Fruit fly (Drosophila melanogaster) whole organism, embryonic: ENCODE results near the gene CG12112.

Source experiments
- Abd-B ChIP-seq: fragments of 200-800 bp; sonication (Bioruptor generic); optimal IDR thresholded peaks from 2 replicates; lab custom pipeline; 2018; ENCODE audit warnings: missing biosample characterization, mild to moderate bottlenecking, missing genetic modification characterization, moderate library complexity
- Adf1 ChIP-seq: fragments of 200-800 bp; sonication (Bioruptor generic); IDR thresholded peaks from 2 replicates; pipeline ENCODE4 v1.3.6; 2022; ENCODE audit warnings: missing biosample characterization, missing genetic modification characterization
- Asciz ChIP-seq: fragments of 200-800 bp; sonication (Bioruptor generic); optimal IDR thresholded peaks from 2 replicates; lab custom pipeline; 2017; ENCODE audit warnings: missing biosample characterization, mild to moderate bottlenecking, missing genetic modification characterization, missing genetic modification reagents
- Bteb2 ChIP-seq: fragments of 200-800 bp; sonication (Bioruptor generic); optimal IDR thresholded peaks from 2 replicates; lab custom pipeline; 2016; ENCODE audit warnings: missing biosample characterization, missing genetic modification characterization
- CG10959 ChIP-seq: fragments of 200-800 bp; sonication (Bioruptor generic); IDR thresholded peaks from 2 replicates; pipeline ENCODE4 v1.3.6; 2022; ENCODE audit warnings: missing biosample characterization, missing genetic modification characterization
- CG11456 ChIP-seq: fragments of 200-800 bp; sonication (Bioruptor generic); IDR thresholded peaks from 3 replicates; pipeline ENCODE4 v1.3.6; 2022; ENCODE audit warnings: missing biosample characterization, missing genetic modification characterization
- CG12104 ChIP-seq: fragments of 200-800 bp; sonication (Bioruptor generic); optimal IDR thresholded peaks from 3 replicates; lab custom pipeline; 2016; ENCODE audit warnings: missing biosample characterization, missing genetic modification characterization
- CG12219 ChIP-seq: fragments of 200-800 bp; sonication (Bioruptor generic); optimal IDR thresholded peaks from 3 replicates; lab custom pipeline; 2018; ENCODE audit warnings: missing biosample characterization, mild to moderate bottlenecking, missing genetic modification characterization
- CG12299 ChIP-seq: fragments of 200-800 bp; sonication (Bioruptor generic); optimal IDR thresholded peaks from 2 replicates; lab custom pipeline; 2018; ENCODE audit warnings: missing biosample characterization, mild to moderate bottlenecking, missing genetic modification characterization
- CG1647 ChIP-seq: fragments of 200-800 bp; sonication (Bioruptor generic); optimal IDR thresholded peaks from 3 replicates; lab custom pipeline; 2016; ENCODE audit warnings: missing biosample characterization, missing genetic modification characterization
- CG31365 ChIP-seq: fragments of 200-800 bp; sonication (Bioruptor generic); optimal IDR thresholded peaks from 2 replicates; lab custom pipeline; 2018; ENCODE audit warnings: missing biosample characterization, mild to moderate bottlenecking, missing genetic modification characterization
- CG34376 ChIP-seq: fragments of 200-800 bp; sonication (Bioruptor generic); optimal IDR thresholded peaks from 2 replicates; lab custom pipeline; 2018; ENCODE audit warnings: missing biosample characterization, mild to moderate bottlenecking, missing genetic modification characterization
- CG4854 ChIP-seq: fragments of 200-800 bp; sonication (Bioruptor generic); optimal IDR thresholded peaks from 2 replicates; lab custom pipeline; 2016; ENCODE audit warnings: missing biosample characterization, missing genetic modification characterization, inconsistent platforms
- CG6654 ChIP-seq: fragments of 200-800 bp; sonication (Bioruptor generic); optimal IDR thresholded peaks from 2 replicates; lab custom pipeline; 2017; ENCODE audit warnings: missing biosample characterization, mild to moderate bottlenecking, missing genetic modification characterization
- Camta ChIP-seq: fragments of 200-800 bp; sonication (Bioruptor generic); optimal IDR thresholded peaks from 2 replicates; lab custom pipeline; 2016; ENCODE audit warnings: missing biosample characterization, missing genetic modification characterization
- Dll ChIP-seq: fragments of 200-800 bp; sonication (Bioruptor generic); IDR thresholded peaks from 4 replicates; pipeline ENCODE4 v1.3.6; 2022; ENCODE audit warnings: missing biosample characterization, missing genetic modification characterization; ENCODE audit not compliant: partially characterized antibody
- Drgx ChIP-seq: fragments of 200-800 bp; sonication (Bioruptor generic); IDR thresholded peaks from 2 replicates; pipeline ENCODE4 v1.3.6; 2022; ENCODE audit warnings: missing biosample characterization, missing genetic modification characterization
- Fer1 ChIP-seq: fragments of 200-800 bp; sonication (Bioruptor generic); optimal IDR thresholded peaks from 2 replicates; lab custom pipeline; 2017; ENCODE audit warnings: missing biosample characterization, mild to moderate bottlenecking, missing genetic modification characterization
- H15 ChIP-seq: fragments of 200-800 bp; sonication (Bioruptor generic); IDR thresholded peaks from 3 replicates; pipeline ENCODE4 v1.3.6; 2022; ENCODE audit warnings: missing biosample characterization, missing genetic modification characterization
- Hr3 ChIP-seq: fragments of 200-800 bp; sonication (Bioruptor generic); optimal IDR thresholded peaks from 3 replicates; lab custom pipeline; 2016; ENCODE audit warnings: missing biosample characterization, missing genetic modification characterization
- Hr39 ChIP-seq: fragments of >200 bp; optimal IDR thresholded peaks from 2 replicates; lab custom pipeline; 2017
- Kr ChIP-seq: fragments of 200-800 bp; sonication (Bioruptor generic); optimal IDR thresholded peaks from 2 replicates; lab custom pipeline; 2017; ENCODE audit warnings: missing biosample characterization, mild to moderate bottlenecking, missing genetic modification characterization
- NFAT ChIP-seq: fragments of 200-800 bp; sonication (Bioruptor generic); IDR thresholded peaks from 2 replicates; pipeline ENCODE4 v1.3.6; 2022; ENCODE audit warnings: missing biosample characterization, missing genetic modification characterization
- Nf-YB ChIP-seq: fragments of 200-800 bp; sonication (Bioruptor generic); optimal IDR thresholded peaks from 3 replicates; lab custom pipeline; 2019; ENCODE audit warnings: missing biosample characterization, mild to moderate bottlenecking, missing genetic modification characterization, moderate library complexity
- Ssrp ChIP-seq: fragments of 200-800 bp; sonication (Bioruptor generic); optimal IDR thresholded peaks from 2 replicates; lab custom pipeline; 2018; ENCODE audit warnings: missing biosample characterization, mild to moderate bottlenecking, missing genetic modification characterization, moderate library complexity
- TFAM ChIP-seq: fragments of 200-800 bp; sonication (Bioruptor generic); optimal IDR thresholded peaks from 2 replicates; lab custom pipeline; 2017; ENCODE audit warnings: missing biosample characterization, missing genetic modification characterization, inconsistent platforms
- YL-1 ChIP-seq: fragments of 200-800 bp; sonication (Bioruptor generic); optimal IDR thresholded peaks from 3 replicates; lab custom pipeline; 2017; ENCODE audit warnings: missing biosample characterization, mild to moderate bottlenecking, missing genetic modification characterization
- ab ChIP-seq: fragments of 200-800 bp; sonication (Bioruptor generic); optimal IDR thresholded peaks from 2 replicates; lab custom pipeline; 2016; ENCODE audit warnings: missing biosample characterization, missing genetic modification characterization
- bab2 ChIP-seq: fragments of 200-800 bp; sonication (Bioruptor generic); optimal IDR thresholded peaks from 2 replicates; lab custom pipeline; 2016; ENCODE audit warnings: missing biosample characterization, missing genetic modification characterization
- bcd ChIP-seq: fragments of 200-800 bp; sonication (Bioruptor generic); optimal IDR thresholded peaks from 2 replicates; lab custom pipeline; 2017; ENCODE audit warnings: missing biosample characterization, mild to moderate bottlenecking, missing genetic modification characterization
- bowl ChIP-seq: fragments of 200-800 bp; sonication (Bioruptor generic); IDR thresholded peaks from 2 replicates; pipeline ENCODE4 v1.3.6; 2022; ENCODE audit warnings: missing biosample characterization, missing genetic modification characterization
- ci ChIP-seq: fragments of 200-800 bp; sonication (Bioruptor generic); IDR thresholded peaks from 3 replicates; pipeline ENCODE4 v1.3.6; 2022; ENCODE audit warnings: missing biosample characterization, missing genetic modification characterization
- crp ChIP-seq, 2 experiments: fragments of 200-800 bp; sonication (Bioruptor generic); optimal IDR thresholded peaks; 2 replicates in 1 of 2; 3 replicates in 1 of 2; lab custom pipeline; 2017; ENCODE audit warnings: missing biosample characterization in 2 of 2, missing genetic modification characterization in 2 of 2, mild to moderate bottlenecking in 1 of 2, moderate library complexity in 1 of 2
- ems ChIP-seq: fragments of 200-800 bp; sonication (Bioruptor generic); optimal IDR thresholded peaks from 3 replicates; lab custom pipeline; 2016; ENCODE audit warnings: missing biosample characterization, missing genetic modification characterization
- fd102C ChIP-seq: fragments of 200-800 bp; sonication (Bioruptor generic); optimal IDR thresholded peaks from 2 replicates; lab custom pipeline; 2018; ENCODE audit warnings: missing biosample characterization, mild to moderate bottlenecking, missing genetic modification characterization, moderate library complexity
- her ChIP-seq: fragments of 200-800 bp; sonication (Bioruptor generic); optimal IDR thresholded peaks from 2 replicates; lab custom pipeline; 2016; ENCODE audit warnings: missing biosample characterization, missing genetic modification characterization
- lola ChIP-seq, 3 experiments: fragments of >200 bp in 2 of 3; fragments of 200-800 bp in 1 of 3; sonication (Bioruptor generic) in 1 of 3; optimal IDR thresholded peaks; 2 replicates each; lab custom pipeline; 2017 to 2019; ENCODE audit warnings: missing biosample characterization in 3 of 3, missing genetic modification characterization in 3 of 3, mild to moderate bottlenecking in 1 of 3, moderate library complexity in 1 of 3
- mirr ChIP-seq: fragments of 200-800 bp; sonication (Bioruptor generic); optimal IDR thresholded peaks from 3 replicates; lab custom pipeline; 2018; ENCODE audit warnings: missing biosample characterization, mild to moderate bottlenecking, missing genetic modification characterization
- mld ChIP-seq: fragments of 200-800 bp; sonication (Bioruptor generic); IDR thresholded peaks from 3 replicates; pipeline ENCODE4 v1.3.6; 2022; ENCODE audit warnings: missing biosample characterization, missing genetic modification characterization; ENCODE audit not compliant: partially characterized antibody
- nerfin-2 ChIP-seq: fragments of 200-800 bp; sonication (Bioruptor generic); IDR thresholded peaks from 2 replicates; pipeline ENCODE4 v1.3.6; 2022; ENCODE audit warnings: missing biosample characterization, missing genetic modification characterization; ENCODE audit not compliant: partially characterized antibody
- onecut ChIP-seq: fragments of 200-800 bp; sonication (Bioruptor generic); IDR thresholded peaks from 2 replicates; pipeline ENCODE4 v1.3.6; 2022; ENCODE audit warnings: missing biosample characterization, missing genetic modification characterization
- phol ChIP-seq: fragments of 200-800 bp; sonication (Bioruptor generic); optimal IDR thresholded peaks from 3 replicates; lab custom pipeline; 2018; ENCODE audit warnings: missing biosample characterization, mild to moderate bottlenecking, missing genetic modification characterization, moderate library complexity
- pum ChIP-seq: fragments of 200-800 bp; sonication (Bioruptor generic); optimal IDR thresholded peaks from 2 replicates; lab custom pipeline; 2016; ENCODE audit warnings: missing biosample characterization, missing genetic modification characterization
- run ChIP-seq: fragments of 200-800 bp; sonication (Bioruptor generic); optimal IDR thresholded peaks from 3 replicates; lab custom pipeline; 2018; ENCODE audit warnings: missing biosample characterization, mild to moderate bottlenecking, missing genetic modification characterization
- sens-2 ChIP-seq: fragments of 200-800 bp; sonication (Bioruptor generic); IDR thresholded peaks from 2 replicates; pipeline ENCODE4 v1.3.6; 2022; ENCODE audit warnings: missing biosample characterization, missing genetic modification characterization
- sisA ChIP-seq: fragments of 200-800 bp; sonication (Bioruptor generic); IDR thresholded peaks from 2 replicates; pipeline ENCODE4 v1.3.6; 2022; ENCODE audit warnings: missing biosample characterization, missing genetic modification characterization
- sob ChIP-seq: fragments of 200-800 bp; sonication (Bioruptor generic); IDR thresholded peaks from 2 replicates; pipeline ENCODE4 v1.3.6; 2022; ENCODE audit warnings: missing biosample characterization, missing genetic modification characterization
- stc ChIP-seq: fragments of 200-800 bp; sonication (Bioruptor generic); IDR thresholded peaks from 2 replicates; pipeline ENCODE4 v1.3.6; 2022; ENCODE audit warnings: missing biosample characterization, missing genetic modification characterization
- zen2 ChIP-seq: fragments of 200-800 bp; sonication (Bioruptor generic); IDR thresholded peaks from 3 replicates; pipeline ENCODE4 v1.3.6; 2022; ENCODE audit warnings: missing biosample characterization, missing genetic modification characterization; ENCODE audit not compliant: partially characterized antibody

CG12112 gene

dm6 chrX:8561404-8562397, 1.7 kb upstream of the CG12112 start (continued):
- TF ChIP-seq CG12299 (tag; lab: Kevin White, UChicago): no peak
- TF ChIP-seq crp (GFP tag; optimal IDR thresholded peaks at IDR 0.05; lab: Kevin White, UChicago): no peak
- no peak for TF ChIP-seq Nf-YB
- TF ChIP-seq Ssrp (tag; lab: Kevin White, UChicago): peak; percentile 7
- no peak for TF ChIP-seq ab
- TF ChIP-seq stc: no peak
- TF ChIP-seq mld (GFP tag; lab: Robert Waterston, UW): peak; percentile 59; the same call in 1 of the 3 replicates
- TF ChIP-seq Kr (GFP tag; lab: Kevin White, UChicago): peak; percentile 75
- TF ChIP-seq bcd: no peak
- TF ChIP-seq CG31365: no peak
- TF ChIP-seq Bteb2 (GFP tag; lab: Kevin White, UChicago): no peak
- no peak for TF ChIP-seq CG10959
- no peak for TF ChIP-seq CG6654
- TF ChIP-seq Drgx: peak; percentile 74
- TF ChIP-seq zen2 (GFP tag; lab: Robert Waterston, UW): no peak
- TF ChIP-seq NFAT (GFP tag; lab: Robert Waterston, UW): peak; percentile 26; the same call in 1 of the 2 replicates
- peak; percentile 47 for TF ChIP-seq YL-1
- TF ChIP-seq H15 (GFP tag; lab: Robert Waterston, UW): no peak
- TF ChIP-seq ems (GFP tag; lab: Kevin White, UChicago): peak; percentile 55
- no peak for TF ChIP-seq lola (GFP tag; optimal IDR thresholded peaks at IDR 0.05; lab: Kevin White, UChicago)
- TF ChIP-seq run (tag; lab: Kevin White, UChicago): no peak
- no peak for TF ChIP-seq TFAM
- TF ChIP-seq Adf1 (GFP tag; lab: Robert Waterston, UW): no peak
- TF ChIP-seq phol (tag; lab: Kevin White, UChicago): peak; percentile 16
- peak; percentile 28 for TF ChIP-seq Abd-B (GFP tag; lab: Kevin White, UChicago)
- no peak for TF ChIP-seq bowl
- TF ChIP-seq Dll (GFP tag; lab: Robert Waterston, UW): peak; percentile 46; the same call in 2 of the 4 replicates
- TF ChIP-seq Fer1 (GFP tag; lab: Kevin White, UChicago): peak; percentile 12
- TF ChIP-seq CG12219: no peak
- TF ChIP-seq pum (GFP tag; lab: Kevin White, UChicago): peak; percentile 33
- TF ChIP-seq nerfin-2 (GFP tag; lab: Robert Waterston, UW): peak; percentile 36; the same call in 1 of the 2 replicates
- peak; percentile 14; the same call in 1 of the 2 replicates for TF ChIP-seq onecut (GFP tag; lab: Robert Waterston, UW)
- no peak for TF ChIP-seq CG12104
- peak; percentile 32 for TF ChIP-seq her (GFP tag; lab: Kevin White, UChicago)
- TF ChIP-seq Hr39 (lab: Kevin White, UChicago): no peak
- no peak for TF ChIP-seq CG11456 (GFP tag; lab: Robert Waterston, UW)
- TF ChIP-seq sisA: no peak
- TF ChIP-seq bab2: no peak
- peak; percentile 50 for TF ChIP-seq mirr (GFP tag; lab: Kevin White, UChicago)
- no peak for TF ChIP-seq sob
- TF ChIP-seq Camta (GFP tag; lab: Kevin White, UChicago): peak; percentile 15
- no peak for TF ChIP-seq CG4854 (GFP tag; lab: Kevin White, UChicago)
- no peak for TF ChIP-seq Hr3 (GFP tag; lab: Kevin White, UChicago)
- no peak for TF ChIP-seq CG1647
- TF ChIP-seq CG34376 (GFP tag; lab: Kevin White, UChicago): peak; percentile 7
- no peak for TF ChIP-seq Asciz (GFP tag; lab: Kevin White, UChicago)
- peak; percentile 72 for TF ChIP-seq ci
- TF ChIP-seq fd102C (GFP tag; lab: Kevin White, UChicago): no peak
- TF ChIP-seq sens-2 (GFP tag; lab: Robert Waterston, UW): no peak
